Worm (Caenorhabditis elegans): Measurements from ENCODE around the gene srb-16.
A peak's percentile ranks its signal among the peaks of the same experiment; 100 is the strongest.

The srb-16 gene

ce11 chrII:5099034-5099433 lies 51.7 kb downstream of the srb-16 start:
- TF ChIP-seq nhr-232 (tag; optimal IDR thresholded peaks at IDR 0.05) = no peak
- TF ChIP-seq ahr-1 (tag; optimal IDR thresholded peaks at IDR 0.05) = no peak
- TF ChIP-seq unc-55 (GFP tag; optimal IDR thresholded peaks at IDR 0.05) = no peak
- TF ChIP-seq ceh-34 (tag; optimal IDR thresholded peaks at IDR 0.05) = no peak
- TF ChIP-seq ceh-19 (GFP tag; optimal IDR thresholded peaks at IDR 0.05) = no peak
- TF ChIP-seq Y22D7AL.16 (tag; optimal IDR thresholded peaks at IDR 0.05) = no peak
- TF ChIP-seq nfya-1 (tag; optimal IDR thresholded peaks at IDR 0.05) = peak; percentile 77

Data from whole organism, late embryonic.